Worm (Caenorhabditis elegans) whole organism, midembryonic: Measurements from ENCODE around the gene D2024.5.

ENCODE experiments used
- T22C8.4 ChIP-seq: fragments of 200-800 bp; sonication (Bioruptor generic); IDR thresholded peaks from 2 replicates; pipeline ENCODE4 v1.3.6; 2022; ENCODE audit warnings: missing genetic modification characterization, missing compliant biosample characterization
- cog-1 ChIP-seq: sonication (generic microtip); optimal IDR thresholded peaks from 2 replicates; lab custom pipeline; 2016; ENCODE audit warnings: missing genetic modification characterization, missing compliant biosample characterization
- flt-1 ChIP-seq: fragments of 200-800 bp; sonication (Bioruptor generic); IDR thresholded peaks from 2 replicates; pipeline ENCODE4 v1.3.6; 2022; ENCODE audit warnings: missing genetic modification characterization, missing compliant biosample characterization
- klf-2 ChIP-seq: fragments of 200-800 bp; sonication (Bioruptor generic); conservative IDR thresholded peaks from 2 replicates; pipeline ENCODE4 v1.3.6; 2022; ENCODE audit warnings: missing genetic modification reagents, missing genetic modification characterization, missing compliant biosample characterization
- med-1 ChIP-seq: sonication (generic microtip); optimal IDR thresholded peaks from 2 replicates; lab custom pipeline; 2017; ENCODE audit warnings: missing genetic modification characterization, mild to moderate bottlenecking, missing compliant biosample characterization, antibody characterized with exemption, missing genetic modification reagents; ENCODE audit not compliant: insufficient read depth
- ref-1 ChIP-seq: fragments of 200-800 bp; sonication (Bioruptor generic); conservative IDR thresholded peaks from 2 replicates; pipeline ENCODE4 v1.3.6; 2022; ENCODE audit warnings: missing genetic modification reagents, missing genetic modification characterization, missing compliant biosample characterization
- tab-1 ChIP-seq: fragments of 200-800 bp; sonication (Bioruptor generic); IDR thresholded peaks from 2 replicates; pipeline ENCODE4 v1.3.6; 2022; ENCODE audit warnings: missing genetic modification characterization, missing compliant biosample characterization
- ztf-29 ChIP-seq: fragments of 200-800 bp; sonication (Bioruptor generic); IDR thresholded peaks from 2 replicates; pipeline ENCODE4 v1.3.6; 2022; ENCODE audit warnings: missing genetic modification reagents, missing genetic modification characterization, missing compliant biosample characterization

- no peak for TF ChIP-seq klf-2 (GFP tag; lab: Robert Waterston, UW)
- no peak for TF ChIP-seq flt-1 (GFP tag; lab: Robert Waterston, UW)
- TF ChIP-seq T22C8.4 (GFP tag; lab: Robert Waterston, UW) = no peak
- TF ChIP-seq cog-1 (tag; lab: Kevin White, UChicago) = no peak
- TF ChIP-seq ref-1 = no peak
- no peak for TF ChIP-seq tab-1 (GFP tag; lab: Robert Waterston, UW)
- TF ChIP-seq ztf-29 = no peak
- no peak for TF ChIP-seq med-1 (GFP tag; lab: Kevin White, UChicago)
These were observed 32.4 kb downstream of the D2024.5 start, which contains the start of gene best-16 for ce11 chrIV:7195734-7196133.
